Fruit fly (Drosophila melanogaster): ENCODE measurements around the gene CG16986.

The CG16986 gene

DNA sequence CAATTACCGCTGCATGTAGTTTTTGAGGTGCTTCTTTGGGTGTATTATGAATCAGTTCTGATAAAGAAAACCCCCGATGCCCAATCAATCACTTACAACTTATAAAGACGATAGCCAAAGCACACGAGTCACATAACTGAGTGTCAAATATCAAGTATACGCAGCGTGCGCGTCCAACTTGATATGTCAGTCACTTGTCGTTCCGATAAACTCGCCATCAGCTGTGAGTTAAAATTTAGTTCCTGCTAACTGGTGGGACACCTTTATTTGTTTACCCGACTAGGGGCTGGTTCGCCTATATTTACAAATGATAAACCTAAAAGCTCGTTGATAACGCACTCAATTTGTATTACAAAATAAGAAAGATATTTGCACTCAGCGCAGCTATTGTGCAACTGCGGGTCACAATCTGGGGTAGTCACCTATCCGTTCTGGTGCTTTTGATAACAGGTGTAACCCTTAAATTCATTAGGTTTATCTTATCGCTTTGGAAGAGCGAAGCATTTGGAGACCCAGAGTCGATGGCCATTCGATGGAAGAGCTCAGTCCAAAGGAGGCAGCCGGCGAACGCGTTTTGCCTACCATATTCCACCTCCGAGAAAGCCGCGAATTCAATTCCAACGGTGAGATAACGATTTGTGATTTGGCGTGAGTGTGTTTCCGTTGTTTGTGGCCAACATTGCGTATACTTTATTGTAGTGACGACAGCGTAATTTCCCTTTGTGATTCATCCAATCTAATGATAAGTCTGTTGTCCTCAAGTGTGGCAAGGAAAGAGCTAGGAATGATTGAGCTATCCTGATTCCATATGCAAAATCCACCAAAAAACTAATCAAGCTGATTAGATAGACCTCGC lies 47.6 kb downstream of the CG16986 start, which contains the start of gene CG1246:
TSS of gene CG1246 (plus strand) at position 526 of the 856 bp plus-strand sequence.
- TF ChIP-seq Sin3A (optimal IDR thresholded peaks at IDR 0.05) (no peak), h (optimal IDR thresholded peaks at IDR 0.05) (no peak), insv (optimal IDR thresholded peaks at IDR 0.05) (no peak), ttk (optimal IDR thresholded peaks at IDR 0.05) (no peak), Myc (optimal IDR thresholded peaks at IDR 0.05) (no peak), psq (optimal IDR thresholded peaks at IDR 0.05) (no peak)
